Fruit fly (Drosophila melanogaster): ENCODE results near the gene Syt12.

- TF ChIP-seq psq (optimal IDR thresholded peaks at IDR 0.05) (no peak), Sin3A (optimal IDR thresholded peaks at IDR 0.05) (no peak), ttk (optimal IDR thresholded peaks at IDR 0.05) (no peak), h (optimal IDR thresholded peaks at IDR 0.05) (no peak), insv (optimal IDR thresholded peaks at IDR 0.05) (no peak), Myc (optimal IDR thresholded peaks at IDR 0.05) (no peak)
These were observed 44.7 kb upstream of the Syt12 start for dm6 chrX:13314323-13314722.

All from Kc167 (cell line).